Fruit fly (Drosophila melanogaster) whole organism, prepupa: ENCODE results near the gene tbc.

Source experiments
- CG11902 ChIP-seq: fragments of 200-800 bp; sonication (Bioruptor generic); optimal IDR thresholded peaks from 3 replicates; lab custom pipeline; 2016; ENCODE audit warnings: missing biosample characterization, missing genetic modification characterization
- CG4318 ChIP-seq: fragments of 200-800 bp; sonication (Bioruptor generic); optimal IDR thresholded peaks from 3 replicates; lab custom pipeline; 2017; ENCODE audit warnings: missing biosample characterization, mild to moderate bottlenecking, missing genetic modification characterization
- Eip78C ChIP-seq: fragments of 200-800 bp; sonication (Bioruptor generic); peaks from one replicate; lab custom pipeline; 2016; ENCODE audit warnings: missing biosample characterization, missing genetic modification characterization
- Ets21C ChIP-seq: fragments of 200-800 bp; sonication (Bioruptor generic); optimal IDR thresholded peaks from 3 replicates; lab custom pipeline; 2016; ENCODE audit warnings: missing biosample characterization, missing genetic modification characterization
- Gug ChIP-seq: fragments of 200-800 bp; sonication (Bioruptor generic); IDR thresholded peaks from 2 replicates; pipeline ENCODE4 v1.3.6; 2022; ENCODE audit warnings: missing biosample characterization, missing genetic modification characterization
- Lpt ChIP-seq: fragments of 200-800 bp; sonication (Bioruptor generic); optimal IDR thresholded peaks from 3 replicates; lab custom pipeline; 2016; ENCODE audit warnings: missing biosample characterization, missing genetic modification characterization
- Sox102F ChIP-seq: fragments of 200-800 bp; sonication (Bioruptor generic); optimal IDR thresholded peaks from 2 replicates; lab custom pipeline; 2016; ENCODE audit warnings: missing biosample characterization, mild to moderate bottlenecking, missing genetic modification characterization
- esn ChIP-seq: fragments of 200-800 bp; sonication (Bioruptor generic); optimal IDR thresholded peaks from 2 replicates; lab custom pipeline; 2016; ENCODE audit warnings: missing biosample characterization, mild to moderate bottlenecking, missing genetic modification characterization, moderate library complexity
- svp ChIP-seq: fragments of 200-800 bp; sonication (Bioruptor generic); peaks from one replicate; lab custom pipeline; 2016; ENCODE audit warnings: missing biosample characterization, missing genetic modification characterization

DNA sequence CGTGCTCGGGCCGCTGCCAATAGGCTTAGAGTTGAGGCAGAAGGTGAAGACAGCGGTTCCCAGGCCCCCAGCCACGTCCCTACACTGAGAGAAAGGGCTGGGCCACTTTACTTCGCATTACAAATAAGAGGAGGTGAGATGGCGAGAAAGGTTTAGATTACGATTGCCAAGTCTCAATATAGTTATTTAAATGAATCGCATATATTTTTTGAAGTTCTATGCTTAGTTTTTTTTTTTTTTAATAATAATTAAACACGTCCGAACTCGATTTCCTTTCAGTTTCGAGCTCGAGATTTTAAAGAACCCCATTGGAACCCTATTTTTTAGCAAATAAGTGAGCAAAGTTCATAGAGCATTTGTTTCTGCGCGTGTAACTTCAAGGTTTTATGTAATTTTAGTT, 58.7 kb downstream of the tbc start:
- TF ChIP-seq Lpt (GFP tag; lab: Kevin White, UChicago) (peak; percentile 39), svp (GFP tag; lab: Kevin White, UChicago) (peak; percentile 81), Gug (peak; percentile 38; the same call in 1 of the 2 replicates), esn (GFP tag; lab: Kevin White, UChicago) (peak; percentile 61), CG4318 (GFP tag; lab: Kevin White, UChicago) (peak; percentile 17), Ets21C (GFP tag; lab: Kevin White, UChicago) (peak; percentile 13), CG11902 (GFP tag; lab: Kevin White, UChicago) (peak; percentile 21), Eip78C (peak; percentile 91), Sox102F (GFP tag; lab: Kevin White, UChicago) (peak; percentile 47)
